Fruit fly (Drosophila melanogaster) whole organism, embryonic: ENCODE results near the gene CG5516.

Experiments used
- Atf3 ChIP-seq: fragments of 200-800 bp; sonication (Bioruptor generic); optimal IDR thresholded peaks from 3 replicates; lab custom pipeline; 2016; ENCODE audit warnings: missing biosample characterization, missing genetic modification characterization
- CG11560 ChIP-seq: fragments of 200-800 bp; sonication (Bioruptor generic); IDR thresholded peaks from 3 replicates; pipeline ENCODE4 v1.3.6; 2022; ENCODE audit warnings: missing biosample characterization, missing genetic modification characterization
- CG12942 ChIP-seq: fragments of 200-800 bp; sonication (Bioruptor generic); optimal IDR thresholded peaks from 3 replicates; lab custom pipeline; 2016; ENCODE audit warnings: missing biosample characterization, missing genetic modification characterization
- CG13123 ChIP-seq: fragments of 200-800 bp; sonication (Bioruptor generic); optimal IDR thresholded peaks from 2 replicates; lab custom pipeline; 2016; ENCODE audit warnings: missing biosample characterization, missing genetic modification characterization
- CG13424 ChIP-seq: fragments of 200-800 bp; sonication (Bioruptor generic); optimal IDR thresholded peaks from 2 replicates; lab custom pipeline; 2019; ENCODE audit warnings: missing biosample characterization, mild to moderate bottlenecking, missing genetic modification characterization, moderate library complexity
- CG13624 ChIP-seq: fragments of 200-800 bp; sonication (Bioruptor generic); optimal IDR thresholded peaks from 2 replicates; lab custom pipeline; 2016; ENCODE audit warnings: missing biosample characterization, missing genetic modification characterization
- CG15011 ChIP-seq: fragments of 200-800 bp; sonication (Bioruptor generic); optimal IDR thresholded peaks from 3 replicates; lab custom pipeline; 2018; ENCODE audit warnings: missing biosample characterization, mild to moderate bottlenecking, missing genetic modification characterization
- CG15514 ChIP-seq: fragments of 200-800 bp; sonication (Bioruptor generic); optimal IDR thresholded peaks from 3 replicates; lab custom pipeline; 2017; ENCODE audit warnings: missing biosample characterization, missing genetic modification characterization, mild to moderate bottlenecking, moderate library complexity, missing genetic modification reagents
- CG16779 ChIP-seq: fragments of 200-800 bp; sonication (Bioruptor generic); IDR thresholded peaks from 2 replicates; pipeline ENCODE4 v1.3.6; 2022; ENCODE audit warnings: missing biosample characterization, missing genetic modification characterization
- CG17186 ChIP-seq: fragments of 200-800 bp; sonication (Bioruptor generic); optimal IDR thresholded peaks from 3 replicates; lab custom pipeline; 2017; ENCODE audit warnings: missing biosample characterization, missing genetic modification reagents, missing genetic modification characterization
- CG17359 ChIP-seq: fragments of 200-800 bp; sonication (Bioruptor generic); optimal IDR thresholded peaks from 3 replicates; lab custom pipeline; 2018; ENCODE audit warnings: missing biosample characterization, mild to moderate bottlenecking, missing genetic modification characterization, moderate library complexity
- CG17361 ChIP-seq: fragments of 200-800 bp; sonication (Bioruptor generic); IDR thresholded peaks from 3 replicates; pipeline ENCODE4 v1.3.6; 2022; ENCODE audit warnings: missing biosample characterization, missing genetic modification characterization
- CG17829 ChIP-seq: fragments of 200-800 bp; optimal IDR thresholded peaks from 2 replicates; lab custom pipeline; 2019; ENCODE audit warnings: missing biosample characterization, mild to moderate bottlenecking, missing genetic modification characterization, moderate library complexity
- CG18262 ChIP-seq: fragments of 200-800 bp; optimal IDR thresholded peaks from 3 replicates; lab custom pipeline; 2019; ENCODE audit warnings: missing biosample characterization, mild to moderate bottlenecking, missing genetic modification characterization, moderate library complexity
- CG32772 ChIP-seq: fragments of 200-800 bp; sonication (Bioruptor generic); IDR thresholded peaks from 2 replicates; pipeline ENCODE4 v1.3.6; 2022; ENCODE audit warnings: missing biosample characterization, missing genetic modification characterization
- CG3838 ChIP-seq: fragments of 200-800 bp; sonication (Bioruptor generic); optimal IDR thresholded peaks from 3 replicates; lab custom pipeline; 2016; ENCODE audit warnings: missing biosample characterization, missing genetic modification characterization
- CG6791 ChIP-seq: fragments of 200-800 bp; sonication (Bioruptor generic); IDR thresholded peaks from 3 replicates; pipeline ENCODE4 v1.3.6; 2022; ENCODE audit warnings: missing biosample characterization, missing genetic modification characterization; ENCODE audit not compliant: partially characterized antibody
- CG7745 ChIP-seq: fragments of 200-800 bp; sonication (Bioruptor generic); optimal IDR thresholded peaks from 2 replicates; lab custom pipeline; 2018; ENCODE audit warnings: missing biosample characterization, mild to moderate bottlenecking, missing genetic modification characterization, moderate library complexity
- CG7839 ChIP-seq: fragments of 200-800 bp; sonication (Bioruptor generic); optimal IDR thresholded peaks from 3 replicates; lab custom pipeline; 2018; ENCODE audit warnings: missing biosample characterization, mild to moderate bottlenecking, missing genetic modification characterization, moderate library complexity
- Dip3 ChIP-seq: fragments of 200-800 bp; sonication (Bioruptor generic); optimal IDR thresholded peaks from 3 replicates; lab custom pipeline; 2016; ENCODE audit warnings: missing biosample characterization, missing genetic modification characterization
- Eip74EF ChIP-seq, 2 experiments: fragments of 200-800 bp in 1 of 2; fragments of >200 bp in 1 of 2; sonication (Bioruptor generic) in 1 of 2; optimal IDR thresholded peaks; 2 replicates each; lab custom pipeline; 2017 to 2019; ENCODE audit warnings: missing biosample characterization in 2 of 2, missing genetic modification characterization in 2 of 2, mild to moderate bottlenecking in 1 of 2, moderate library complexity in 1 of 2
- Fer1 ChIP-seq: fragments of 200-800 bp; sonication (Bioruptor generic); optimal IDR thresholded peaks from 2 replicates; lab custom pipeline; 2017; ENCODE audit warnings: missing biosample characterization, mild to moderate bottlenecking, missing genetic modification characterization
- H2.0 ChIP-seq: fragments of 200-800 bp; sonication (Bioruptor generic); IDR thresholded peaks from 2 replicates; pipeline ENCODE4 v1.3.6; 2022; ENCODE audit warnings: missing biosample characterization, missing genetic modification characterization
- HmgZ ChIP-seq: fragments of 200-800 bp; sonication (Bioruptor generic); optimal IDR thresholded peaks from 2 replicates; lab custom pipeline; 2018; ENCODE audit warnings: missing biosample characterization, mild to moderate bottlenecking, missing genetic modification characterization
- MTF-1 ChIP-seq: fragments of 200-800 bp; sonication (Bioruptor generic); optimal IDR thresholded peaks from 2 replicates; lab custom pipeline; 2018; ENCODE audit warnings: missing biosample characterization, mild to moderate bottlenecking, missing genetic modification characterization, borderline replicate concordance
- Med ChIP-seq: fragments of 200-800 bp; sonication (Bioruptor generic); peaks from one replicate; lab custom pipeline; 2016; ENCODE audit warnings: missing biosample characterization, missing genetic modification characterization, mild to moderate bottlenecking, inconsistent platforms, moderate library complexity
- Meics ChIP-seq: fragments of 200-800 bp; sonication (Bioruptor generic); optimal IDR thresholded peaks from 2 replicates; lab custom pipeline; 2017; ENCODE audit warnings: missing biosample characterization, mild to moderate bottlenecking, missing genetic modification characterization
- NC2β ChIP-seq: fragments of 200-800 bp; sonication (Bioruptor generic); optimal IDR thresholded peaks from 2 replicates; lab custom pipeline; 2016; ENCODE audit warnings: missing biosample characterization, missing genetic modification characterization
- Neu2 ChIP-seq: fragments of 200-800 bp; sonication (Bioruptor generic); optimal IDR thresholded peaks from 3 replicates; lab custom pipeline; 2016; ENCODE audit warnings: missing biosample characterization, missing genetic modification characterization, borderline replicate concordance
- Pdp1 ChIP-seq, 2 experiments: fragments of 200-800 bp; sonication (Bioruptor generic); optimal IDR thresholded peaks; 3 replicates each; lab custom pipeline; 2016; ENCODE audit warnings: missing biosample characterization in 2 of 2, missing genetic modification characterization in 2 of 2, mild to moderate bottlenecking in 1 of 2, moderate library complexity in 1 of 2
- Usf ChIP-seq: fragments of 200-800 bp; sonication (Bioruptor generic); optimal IDR thresholded peaks from 2 replicates; lab custom pipeline; 2017; ENCODE audit warnings: missing genotype, missing biosample characterization, missing genetic modification characterization
- ab ChIP-seq: fragments of 200-800 bp; sonication (Bioruptor generic); optimal IDR thresholded peaks from 2 replicates; lab custom pipeline; 2016; ENCODE audit warnings: missing biosample characterization, missing genetic modification characterization
- ap ChIP-seq: fragments of 200-800 bp; sonication (Bioruptor generic); IDR thresholded peaks from 2 replicates; pipeline ENCODE4 v1.3.6; 2022; ENCODE audit warnings: missing biosample characterization, missing genetic modification characterization
- ara ChIP-seq: fragments of 200-800 bp; sonication (Bioruptor generic); IDR thresholded peaks from 2 replicates; pipeline ENCODE4 v1.3.6; 2022; ENCODE audit warnings: missing biosample characterization, missing genetic modification characterization
- az2 ChIP-seq: fragments of 200-800 bp; sonication (Bioruptor generic); optimal IDR thresholded peaks from 3 replicates; lab custom pipeline; 2016; ENCODE audit warnings: missing biosample characterization, missing genetic modification characterization
- bcd ChIP-seq: fragments of 200-800 bp; sonication (Bioruptor generic); optimal IDR thresholded peaks from 2 replicates; lab custom pipeline; 2017; ENCODE audit warnings: missing biosample characterization, mild to moderate bottlenecking, missing genetic modification characterization
- chm ChIP-seq: fragments of 200-800 bp; sonication (Bioruptor generic); IDR thresholded peaks from 2 replicates; pipeline ENCODE4 v1.3.6; 2022; ENCODE audit warnings: missing biosample characterization, missing genetic modification characterization
- danr ChIP-seq: fragments of 200-800 bp; sonication (Bioruptor generic); IDR thresholded peaks from 2 replicates; pipeline ENCODE4 v1.3.6; 2022; ENCODE audit warnings: missing biosample characterization, missing genetic modification characterization
- dysf ChIP-seq: fragments of 200-800 bp; sonication (Bioruptor generic); IDR thresholded peaks from 3 replicates; pipeline ENCODE4 v1.3.6; 2022; ENCODE audit warnings: missing biosample characterization, missing genetic modification characterization
- fd102C ChIP-seq: fragments of 200-800 bp; sonication (Bioruptor generic); optimal IDR thresholded peaks from 2 replicates; lab custom pipeline; 2018; ENCODE audit warnings: missing biosample characterization, mild to moderate bottlenecking, missing genetic modification characterization, moderate library complexity
- gsb ChIP-seq: fragments of 200-800 bp; sonication (Bioruptor generic); IDR thresholded peaks from 2 replicates; pipeline ENCODE4 v1.3.6; 2022; ENCODE audit warnings: missing biosample characterization, missing genetic modification characterization
- gsb-n ChIP-seq: fragments of 200-800 bp; sonication (Bioruptor generic); optimal IDR thresholded peaks from 3 replicates; lab custom pipeline; 2018; ENCODE audit warnings: missing biosample characterization, mild to moderate bottlenecking, missing genetic modification characterization
- nau ChIP-seq: fragments of 200-800 bp; sonication (Bioruptor generic); optimal IDR thresholded peaks from 3 replicates; lab custom pipeline; 2017; ENCODE audit warnings: missing biosample characterization, mild to moderate bottlenecking, missing genetic modification characterization, missing genetic modification reagents
- oc ChIP-seq: fragments of 200-800 bp; sonication (Bioruptor generic); optimal IDR thresholded peaks from 2 replicates; lab custom pipeline; 2018; ENCODE audit warnings: missing biosample characterization, mild to moderate bottlenecking, missing genetic modification characterization, moderate library complexity
- onecut ChIP-seq: fragments of 200-800 bp; sonication (Bioruptor generic); IDR thresholded peaks from 2 replicates; pipeline ENCODE4 v1.3.6; 2022; ENCODE audit warnings: missing biosample characterization, missing genetic modification characterization
- pb ChIP-seq: fragments of 200-800 bp; sonication (Bioruptor generic); optimal IDR thresholded peaks from 3 replicates; lab custom pipeline; 2016; ENCODE audit warnings: missing biosample characterization, missing genetic modification characterization
- pfk ChIP-seq: fragments of 200-800 bp; sonication (Bioruptor generic); optimal IDR thresholded peaks from 2 replicates; lab custom pipeline; 2018; ENCODE audit warnings: missing biosample characterization, mild to moderate bottlenecking, missing genetic modification characterization, moderate library complexity
- repo ChIP-seq: fragments of 200-800 bp; sonication (Bioruptor generic); optimal IDR thresholded peaks from 2 replicates; lab custom pipeline; 2016; ENCODE audit warnings: missing biosample characterization, missing genetic modification characterization
- schlank ChIP-seq: fragments of 200-800 bp; sonication (Bioruptor generic); optimal IDR thresholded peaks from 2 replicates; lab custom pipeline; 2018; ENCODE audit warnings: missing biosample characterization, mild to moderate bottlenecking, missing genetic modification characterization
- sob ChIP-seq: fragments of 200-800 bp; sonication (Bioruptor generic); IDR thresholded peaks from 2 replicates; pipeline ENCODE4 v1.3.6; 2022; ENCODE audit warnings: missing biosample characterization, missing genetic modification characterization
- stwl ChIP-seq: fragments of 200-800 bp; sonication (Bioruptor generic); optimal IDR thresholded peaks from 3 replicates; lab custom pipeline; 2018; ENCODE audit warnings: missing biosample characterization, mild to moderate bottlenecking, missing genetic modification characterization, moderate library complexity

CG5516 gene

dm6 chr3R:15920751-15921156 lies 42.9 kb upstream of the CG5516 start, which contains the start of gene Fbxl7 (continued):
- TF ChIP-seq CG15011 (GFP tag; lab: Kevin White, UChicago) (no peak), CG17361 (GFP tag; lab: Robert Waterston, UW) (no peak), HmgZ (no peak), onecut (peak; percentile 86), fd102C (no peak), CG3838 (GFP tag; lab: Kevin White, UChicago) (no peak), CG32772 (GFP tag; lab: Robert Waterston, UW) (no peak), nau (GFP tag; lab: Kevin White, UChicago) (no peak), gsb (GFP tag; lab: Robert Waterston, UW) (no peak), stwl (tag; lab: Kevin White, UChicago) (no peak), dysf (GFP tag; lab: Robert Waterston, UW) (no peak), CG6791 (GFP tag; lab: Robert Waterston, UW) (peak; percentile 62; the same call in 1 of the 3 replicates), CG18262 (tag; lab: Kevin White, UChicago) (no peak), Eip74EF (GFP tag; optimal IDR thresholded peaks at IDR 0.05; lab: Kevin White, UChicago) (no peak), ap (no peak), Atf3 (GFP tag; lab: Kevin White, UChicago) (no peak), Dip3 (GFP tag; lab: Kevin White, UChicago) (no peak), danr (GFP tag; lab: Robert Waterston, UW) (no peak), CG17359 (tag; lab: Kevin White, UChicago) (no peak), CG17829 (tag; lab: Kevin White, UChicago) (peak; percentile 38), CG13123 (GFP tag; lab: Kevin White, UChicago) (no peak), NC2β (peak; percentile 17), MTF-1 (GFP tag; lab: Kevin White, UChicago) (no peak), H2.0 (GFP tag; lab: Robert Waterston, UW) (0 out of 2 replicates have a peak, but pooled peaks have one; percentile 7), Meics (GFP tag; lab: Kevin White, UChicago) (no peak), Neu2 (GFP tag; lab: Kevin White, UChicago) (no peak), CG13624 (GFP tag; lab: Kevin White, UChicago) (no peak), Med (GFP tag; lab: Kevin White, UChicago) (peak; percentile 77), Fer1 (GFP tag; lab: Kevin White, UChicago) (no peak), oc (tag; lab: Kevin White, UChicago) (peak; percentile 42), gsb-n (tag; lab: Kevin White, UChicago) (no peak), CG15514 (GFP tag; lab: Kevin White, UChicago) (no peak), ara (GFP tag; lab: Robert Waterston, UW) (peak; percentile 29; the same call in 1 of the 2 replicates), pb (GFP tag; lab: Kevin White, UChicago) (peak; percentile 17), chm (GFP tag; lab: Robert Waterston, UW) (peak; percentile 75), Pdp1 (GFP tag; optimal IDR thresholded peaks at IDR 0.05; lab: Kevin White, UChicago) (no peak), CG16779 (GFP tag; lab: Robert Waterston, UW) (no peak), CG11560 (no peak), pfk (no peak), Usf (GFP tag; lab: Kevin White, UChicago) (no peak), CG7839 (tag; lab: Kevin White, UChicago) (no peak), CG7745 (tag; lab: Kevin White, UChicago) (no peak), CG13424 (tag; lab: Kevin White, UChicago) (no peak), repo (no peak), schlank (no peak), ab (GFP tag; lab: Kevin White, UChicago) (no peak), az2 (GFP tag; lab: Kevin White, UChicago) (no peak), CG17186 (GFP tag; lab: Kevin White, UChicago) (no peak), CG12942 (GFP tag; lab: Kevin White, UChicago) (no peak), sob (GFP tag; lab: Robert Waterston, UW) (0 out of 2 replicates have a peak, but pooled peaks have one; percentile 6), bcd (GFP tag; lab: Kevin White, UChicago) (no peak)
